Worm (Caenorhabditis elegans): Measurements from ENCODE around the gene apc-10.

Gene apc-10

ce11 chrV:10398431-10398830, 27.7 kb downstream of the apc-10 start, which contains the start of gene ugt-2:
Gene ugt-2 (plus strand): TSS chrV:10398801.
- TF ChIP-seq hmg-4 (GFP tag; optimal IDR thresholded peaks at IDR 0.05) (no peak), ets-7 (tag; optimal IDR thresholded peaks at IDR 0.05) (no peak), B0310.2 (tag; optimal IDR thresholded peaks at IDR 0.05) (no peak), tbx-37 (GFP tag; conservative IDR thresholded peaks at IDR 0.05) (no peak), ceh-13 (GFP tag; optimal IDR thresholded peaks at IDR 0.05) (no peak), ceh-36 (tag; optimal IDR thresholded peaks at IDR 0.05) (no peak), hmbx-1 (tag; optimal IDR thresholded peaks at IDR 0.05) (no peak), tbx-11 (GFP tag; IDR thresholded peaks at IDR 0.05) (no peak), ama-1 (optimal IDR thresholded peaks at IDR 0.05) (no peak), hnd-1 (tag; optimal IDR thresholded peaks at IDR 0.05) (no peak), tra-4 (tag; optimal IDR thresholded peaks at IDR 0.05) (no peak), F13C5.2 (tag; optimal IDR thresholded peaks at IDR 0.05) (no peak), aly-1 (tag; optimal IDR thresholded peaks at IDR 0.05) (no peak), sea-1 (GFP tag; conservative IDR thresholded peaks at IDR 0.05) (no peak), scrt-1 (GFP tag; IDR thresholded peaks at IDR 0.05) (no peak)

ce11 chrV:10395173-10395766, 30.9 kb downstream of the apc-10 start, which contains the start of the genes col-151 and ugt-1:
Gene col-151 (minus strand): TSS chrV:10395223.
Gene ugt-1 (plus strand): TSS chrV:10395663.
- TF ChIP-seq F13C5.2 (tag; optimal IDR thresholded peaks at IDR 0.05) (no peak), aly-1 (tag; optimal IDR thresholded peaks at IDR 0.05) (no peak), pes-1 (GFP tag; IDR thresholded peaks at IDR 0.05) (no peak), ets-7 (tag; optimal IDR thresholded peaks at IDR 0.05) (no peak), hmbx-1 (tag; optimal IDR thresholded peaks at IDR 0.05) (no peak), ceh-36 (tag; optimal IDR thresholded peaks at IDR 0.05) (no peak), flt-1 (GFP tag; IDR thresholded peaks at IDR 0.05) (no peak), ceh-13 (GFP tag; optimal IDR thresholded peaks at IDR 0.05) (no peak), tra-4 (tag; optimal IDR thresholded peaks at IDR 0.05) (no peak), tbx-11 (GFP tag; IDR thresholded peaks at IDR 0.05) (no peak), scrt-1 (GFP tag; IDR thresholded peaks at IDR 0.05) (no peak), sea-1 (GFP tag; conservative IDR thresholded peaks at IDR 0.05) (no peak)

ce11 chrV:10393708-10394107, 32.4 kb downstream of the apc-10 start:
- TF ChIP-seq tbx-11 (GFP tag; IDR thresholded peaks at IDR 0.05), result no peak
- no peak for TF ChIP-seq ceh-13 (GFP tag; optimal IDR thresholded peaks at IDR 0.05)
- TF ChIP-seq ets-7 (tag; optimal IDR thresholded peaks at IDR 0.05), result no peak
- no peak for TF ChIP-seq sea-1 (GFP tag; conservative IDR thresholded peaks at IDR 0.05)
- no peak for TF ChIP-seq hmg-4 (GFP tag; optimal IDR thresholded peaks at IDR 0.05)
- no peak for TF ChIP-seq hmbx-1 (tag; optimal IDR thresholded peaks at IDR 0.05)
- no peak for TF ChIP-seq ama-1 (optimal IDR thresholded peaks at IDR 0.05)
- TF ChIP-seq tbx-37 (GFP tag; conservative IDR thresholded peaks at IDR 0.05), result no peak
- no peak for TF ChIP-seq scrt-1 (GFP tag; IDR thresholded peaks at IDR 0.05)
- TF ChIP-seq flt-1 (GFP tag; IDR thresholded peaks at IDR 0.05), result no peak
- no peak for TF ChIP-seq aly-1 (tag; optimal IDR thresholded peaks at IDR 0.05)
- no peak for TF ChIP-seq B0310.2 (tag; optimal IDR thresholded peaks at IDR 0.05)
- no peak for TF ChIP-seq F13C5.2 (tag; optimal IDR thresholded peaks at IDR 0.05)
- TF ChIP-seq tra-4 (tag; optimal IDR thresholded peaks at IDR 0.05), result no peak
- no peak for TF ChIP-seq hnd-1 (tag; optimal IDR thresholded peaks at IDR 0.05)
- no peak for TF ChIP-seq ceh-36 (tag; optimal IDR thresholded peaks at IDR 0.05)
- no peak for TF ChIP-seq pes-1 (GFP tag; IDR thresholded peaks at IDR 0.05)

- no peak for TF ChIP-seq tbx-11 (GFP tag; IDR thresholded peaks at IDR 0.05)
- TF ChIP-seq ets-7 (tag; optimal IDR thresholded peaks at IDR 0.05), result no peak
- no peak for TF ChIP-seq hmbx-1 (tag; optimal IDR thresholded peaks at IDR 0.05)
- TF ChIP-seq hnd-1 (tag; optimal IDR thresholded peaks at IDR 0.05), result no peak
- no peak for TF ChIP-seq scrt-1 (GFP tag; IDR thresholded peaks at IDR 0.05)
- TF ChIP-seq sea-1 (GFP tag; conservative IDR thresholded peaks at IDR 0.05), result no peak
- no peak for TF ChIP-seq ceh-13 (GFP tag; optimal IDR thresholded peaks at IDR 0.05)
- TF ChIP-seq hmg-4 (GFP tag; optimal IDR thresholded peaks at IDR 0.05), result no peak
Measured at ce11 chrV:10388318-10388717, 37.8 kb downstream of the apc-10 start, which contains the start of gene AC3.5. Gene AC3.5 (plus strand): TSS chrV:10388527.

- no peak for TF ChIP-seq tbx-37 (GFP tag; conservative IDR thresholded peaks at IDR 0.05)
- no peak for TF ChIP-seq hmbx-1 (tag; optimal IDR thresholded peaks at IDR 0.05)
- TF ChIP-seq sea-1 (GFP tag; conservative IDR thresholded peaks at IDR 0.05), result no peak
- no peak for TF ChIP-seq F13C5.2 (tag; optimal IDR thresholded peaks at IDR 0.05)
- no peak for TF ChIP-seq ceh-13 (GFP tag; optimal IDR thresholded peaks at IDR 0.05)
- no peak for TF ChIP-seq hnd-1 (tag; optimal IDR thresholded peaks at IDR 0.05)
- no peak for TF ChIP-seq hmg-4 (GFP tag; optimal IDR thresholded peaks at IDR 0.05)
- no peak for TF ChIP-seq tbx-11 (GFP tag; IDR thresholded peaks at IDR 0.05)
- TF ChIP-seq aly-1 (tag; optimal IDR thresholded peaks at IDR 0.05), result no peak
- no peak for TF ChIP-seq pes-1 (GFP tag; IDR thresholded peaks at IDR 0.05)
- no peak for TF ChIP-seq B0310.2 (tag; optimal IDR thresholded peaks at IDR 0.05)
- no peak for TF ChIP-seq ets-7 (tag; optimal IDR thresholded peaks at IDR 0.05)
- TF ChIP-seq tra-4 (tag; optimal IDR thresholded peaks at IDR 0.05), result no peak
- TF ChIP-seq scrt-1 (GFP tag; IDR thresholded peaks at IDR 0.05), result no peak
- TF ChIP-seq ceh-36 (tag; optimal IDR thresholded peaks at IDR 0.05), result no peak
Measured at ce11 chrV:10387412-10387811, 38.7 kb downstream of the apc-10 start.

ce11 chrV:10383950-10384349, 42.2 kb downstream of the apc-10 start, which contains the start of gene spe-10:
Gene spe-10 (plus strand): TSS chrV:10384250.
- TF ChIP-seq tbx-11 (GFP tag; IDR thresholded peaks at IDR 0.05) (no peak), hmg-4 (GFP tag; optimal IDR thresholded peaks at IDR 0.05) (no peak), ama-1 (optimal IDR thresholded peaks at IDR 0.05) (no peak), hnd-1 (tag; optimal IDR thresholded peaks at IDR 0.05) (no peak), F13C5.2 (tag; optimal IDR thresholded peaks at IDR 0.05) (no peak), pes-1 (GFP tag; IDR thresholded peaks at IDR 0.05) (no peak), aly-1 (tag; optimal IDR thresholded peaks at IDR 0.05) (no peak)

ce11 chrV:10382142-10382541, 44.0 kb downstream of the apc-10 start, which contains the start of gene pqn-2:
Gene pqn-2 (plus strand): TSS chrV:10382442.
- TF ChIP-seq hmg-4 (GFP tag; optimal IDR thresholded peaks at IDR 0.05) (no peak), flt-1 (GFP tag; IDR thresholded peaks at IDR 0.05) (no peak), F13C5.2 (tag; optimal IDR thresholded peaks at IDR 0.05) (no peak), tbx-11 (GFP tag; IDR thresholded peaks at IDR 0.05) (no peak), ama-1 (optimal IDR thresholded peaks at IDR 0.05) (no peak), scrt-1 (GFP tag; IDR thresholded peaks at IDR 0.05) (no peak), aly-1 (tag; optimal IDR thresholded peaks at IDR 0.05) (no peak), hmbx-1 (tag; optimal IDR thresholded peaks at IDR 0.05) (no peak), ceh-13 (GFP tag; optimal IDR thresholded peaks at IDR 0.05) (no peak)
